Fruit fly (Drosophila melanogaster) whole organism: ENCODE measurements around the gene Jon65Aiii.

Source experiments
- CG8478 ChIP-seq: fragments of >200 bp; optimal IDR thresholded peaks from 2 replicates; lab custom pipeline; 2018; ENCODE audit warnings: inconsistent platforms
- Dll ChIP-seq: fragments of >200 bp; optimal IDR thresholded peaks from 2 replicates; lab custom pipeline; 2017
- EcR ChIP-seq, 2 experiments: fragments of >200 bp; optimal IDR thresholded peaks; 2 replicates each; lab custom pipeline; 2017; ENCODE audit warnings: missing biosample characterization in 2 of 2, missing genetic modification characterization in 2 of 2, missing genetic modification reagents in 2 of 2
- pan ChIP-seq: fragments of >200 bp; optimal IDR thresholded peaks from 2 replicates; lab custom pipeline; 2017
- psq ChIP-seq: fragments of >200 bp; optimal IDR thresholded peaks from 2 replicates; lab custom pipeline; 2017
- usp ChIP-seq: fragments of >200 bp; optimal IDR thresholded peaks from 2 replicates; lab custom pipeline; 2017; ENCODE audit warnings: missing biosample characterization, missing genetic modification characterization, mixed read lengths

Gene Jon65Aiii

DNA sequence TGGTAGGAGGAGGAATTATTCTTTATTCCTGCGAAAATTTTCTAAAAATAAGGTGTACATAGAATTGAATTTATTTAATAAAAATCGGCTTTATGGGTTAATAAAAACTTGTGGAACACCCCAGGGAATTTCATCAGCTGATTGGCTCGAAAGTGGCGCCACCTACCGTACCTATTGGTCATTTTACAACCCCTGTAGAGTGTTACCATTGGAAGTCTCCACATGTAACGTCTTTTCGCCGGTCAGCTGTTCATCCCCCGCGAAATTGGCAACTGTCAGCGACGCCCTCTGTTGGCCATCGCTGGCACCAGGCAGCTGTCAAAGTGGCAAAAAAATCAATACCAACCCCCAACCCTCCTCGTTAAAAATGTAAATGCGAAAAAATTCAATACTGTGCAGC lies 32.0 kb downstream of the Jon65Aiii start, which contains the start of gene CG13293:
Gene CG13293 (plus strand): TSS at position 323 of the 400 bp plus-strand sequence.
- TF ChIP-seq Dll (lab: Kevin White, UChicago) (no peak), EcR (GFP tag; optimal IDR thresholded peaks at IDR 0.05; lab: Kevin White, UChicago) (no peak), psq (lab: Kevin White, UChicago) (no peak), usp (GFP tag; lab: Kevin White, UChicago) (no peak), CG8478 (lab: Kevin White, UChicago) (no peak), pan (lab: Kevin White, UChicago) (no peak)

DNA sequence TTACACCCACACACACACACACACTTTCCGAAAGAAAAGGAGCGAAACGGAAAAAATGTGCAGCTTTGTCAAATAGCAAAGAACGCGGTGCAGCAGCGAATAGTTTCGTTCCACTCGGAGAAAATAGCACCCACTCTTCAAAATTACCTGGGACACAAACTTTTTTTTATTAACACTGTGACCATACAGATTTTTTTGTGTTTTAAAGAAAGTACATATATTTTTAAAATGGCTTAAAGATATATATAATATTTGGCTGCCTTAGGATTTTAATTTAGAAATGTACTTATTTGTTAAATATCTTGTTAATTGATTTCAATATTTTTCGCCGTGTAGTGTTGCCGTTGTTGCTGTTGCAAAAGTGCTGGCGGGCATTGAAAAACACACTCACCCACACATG lies 33.9 kb downstream of the Jon65Aiii start:
- TF ChIP-seq usp (GFP tag; lab: Kevin White, UChicago) (no peak), CG8478 (lab: Kevin White, UChicago) (no peak), pan (lab: Kevin White, UChicago) (no peak), EcR (GFP tag; optimal IDR thresholded peaks at IDR 0.05; lab: Kevin White, UChicago) (no peak), psq (lab: Kevin White, UChicago) (no peak), Dll (lab: Kevin White, UChicago) (no peak)

DNA sequence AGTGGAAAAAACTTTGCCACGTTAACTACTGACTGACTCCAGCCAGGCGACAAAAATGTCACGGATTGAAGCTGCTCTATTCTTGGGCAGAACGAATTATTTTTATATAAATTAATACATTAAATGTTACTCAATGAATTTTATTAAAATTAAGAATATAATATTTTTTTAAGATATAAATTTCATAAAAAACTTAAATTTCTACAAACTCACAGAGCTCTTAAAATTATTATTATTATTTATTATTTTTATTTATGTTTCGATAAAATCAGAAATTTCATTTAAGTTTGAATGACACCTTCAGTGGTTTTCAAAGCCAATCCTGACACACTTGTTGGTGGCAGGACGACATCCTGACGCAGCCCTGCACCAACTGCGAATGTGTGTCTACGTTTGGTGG lies 34.6 kb downstream of the Jon65Aiii start:
- TF ChIP-seq Dll (lab: Kevin White, UChicago) (no peak), usp (GFP tag; lab: Kevin White, UChicago) (no peak), psq (lab: Kevin White, UChicago) (no peak)

DNA sequence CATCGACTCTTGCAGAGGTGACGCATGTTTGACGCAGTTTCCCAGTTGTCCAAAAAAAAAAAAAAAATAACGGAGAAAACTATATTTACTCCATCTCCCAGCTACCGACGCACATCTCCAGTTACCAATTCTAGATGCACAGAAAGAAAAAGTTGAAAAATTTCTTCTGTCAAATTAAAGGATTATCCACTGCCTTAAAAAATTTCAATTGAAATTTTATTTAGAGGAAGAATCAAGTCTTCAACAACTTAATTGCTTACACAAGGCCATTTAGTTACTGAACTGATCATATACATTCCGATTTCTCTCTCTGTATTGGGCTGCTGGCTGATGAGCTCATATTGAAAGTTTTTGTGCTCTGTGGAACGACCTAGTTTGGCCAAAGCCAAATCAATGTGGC lies 35.4 kb downstream of the Jon65Aiii start:
- TF ChIP-seq EcR (GFP tag; optimal IDR thresholded peaks at IDR 0.05; lab: Kevin White, UChicago) (no peak), pan (lab: Kevin White, UChicago) (no peak), usp (GFP tag; lab: Kevin White, UChicago) (no peak), CG8478 (lab: Kevin White, UChicago) (no peak), psq (lab: Kevin White, UChicago) (no peak), Dll (lab: Kevin White, UChicago) (no peak)

- TF ChIP-seq psq (lab: Kevin White, UChicago) (no peak), pan (lab: Kevin White, UChicago) (no peak), usp (GFP tag; lab: Kevin White, UChicago) (no peak), CG8478 (lab: Kevin White, UChicago) (no peak), Dll (lab: Kevin White, UChicago) (no peak), EcR (GFP tag; optimal IDR thresholded peaks at IDR 0.05; lab: Kevin White, UChicago) (no peak)
These were observed 42.7 kb downstream of the Jon65Aiii start, which contains the start of gene CG10469 for dm6 chr3L:6093213-6093612. Gene CG10469, minus strand, starts transcription at chr3L:6093313.

DNA sequence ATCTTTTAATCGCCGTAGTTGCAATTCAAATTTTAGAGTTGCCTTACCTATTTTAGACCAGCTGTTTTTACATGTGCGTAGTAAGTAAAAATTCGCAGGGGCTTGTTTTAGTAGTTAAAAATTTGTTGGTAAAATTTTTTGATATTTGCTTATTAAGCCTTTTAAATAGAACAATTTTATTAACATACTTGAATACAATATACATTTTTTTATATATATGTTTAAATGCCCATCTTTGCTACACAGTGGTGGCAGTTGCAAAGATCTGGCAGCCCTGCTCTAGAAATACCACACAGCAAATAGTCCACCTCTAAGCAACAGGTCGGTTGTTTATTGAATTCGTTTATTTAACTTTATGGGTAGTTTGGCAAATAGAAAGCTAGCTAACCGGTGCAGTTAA lies 44.1 kb downstream of the Jon65Aiii start, which contains the start of the genes CG10467 and loj:
Gene CG10467 (minus strand): TSS at position 51 of the 400 bp plus-strand sequence.
Gene loj (plus strand): TSS at position 291 of the 400 bp plus-strand sequence.
- no peak for TF ChIP-seq CG8478 (lab: Kevin White, UChicago)

- no peak for TF ChIP-seq psq (lab: Kevin White, UChicago)
- TF ChIP-seq usp (GFP tag; lab: Kevin White, UChicago): no peak
- no peak for TF ChIP-seq Dll (lab: Kevin White, UChicago)
- no peak for TF ChIP-seq CG8478 (lab: Kevin White, UChicago)
- TF ChIP-seq pan (lab: Kevin White, UChicago): no peak
- TF ChIP-seq EcR (GFP tag; optimal IDR thresholded peaks at IDR 0.05; lab: Kevin White, UChicago): no peak
These were observed 46.7 kb downstream of the Jon65Aiii start, which contains the start of gene Ets65A for dm6 chr3L:6097270-6097669. Gene Ets65A, plus strand, starts transcription at chr3L:6097617.
